Worm (Caenorhabditis elegans): ENCODE measurements around the gene Y38H6C.20.

ce11 chrV:20498980-20499379 is 52.0 kb downstream of the Y38H6C.20 start, which contains the start of gene dct-16:
- TF ChIP-seq hmg-11 (tag; optimal IDR thresholded peaks at IDR 0.05): no peak
- no peak for TF ChIP-seq nhr-23 (tag; optimal IDR thresholded peaks at IDR 0.05)
- TF ChIP-seq ceh-28 (tag; optimal IDR thresholded peaks at IDR 0.05): no peak
- TF ChIP-seq fos-1 (tag; optimal IDR thresholded peaks at IDR 0.05): no peak
- TF ChIP-seq ceh-82 (tag; optimal IDR thresholded peaks at IDR 0.05): no peak
- TF ChIP-seq unc-39 (tag; optimal IDR thresholded peaks at IDR 0.05): no peak
- no peak for TF ChIP-seq ceh-9 (tag; optimal IDR thresholded peaks at IDR 0.05)
- TF ChIP-seq nhr-77 (tag; optimal IDR thresholded peaks at IDR 0.05): no peak
- no peak for TF ChIP-seq R02D3.7 (tag; optimal IDR thresholded peaks at IDR 0.05)
- TF ChIP-seq ceh-16 (tag; optimal IDR thresholded peaks at IDR 0.05): no peak
- TF ChIP-seq jun-1 (tag; optimal IDR thresholded peaks at IDR 0.05): no peak
- no peak for TF ChIP-seq elt-1 (tag; optimal IDR thresholded peaks at IDR 0.05)
